Fruit fly (Drosophila melanogaster): ENCODE results near the gene Nedd4.

Nedd4 gene

dm6 chr3L:17538250-17538649 lies 8.4 kb downstream of the Nedd4 start:
- TF ChIP-seq Myb (GFP tag; optimal IDR thresholded peaks at IDR 0.05) (no peak), CG7963 (GFP tag; IDR thresholded peaks at IDR 0.05; ENCODE audit: partially characterized antibody) (no peak), CG14860 (GFP tag; IDR thresholded peaks at IDR 0.05; ENCODE audit: partially characterized antibody) (no peak), chn (GFP tag; optimal IDR thresholded peaks at IDR 0.05) (no peak), CG18011 (GFP tag; optimal IDR thresholded peaks at IDR 0.05) (no peak), bab2 (GFP tag; optimal IDR thresholded peaks at IDR 0.05) (no peak), CG7372 (GFP tag; IDR thresholded peaks at IDR 0.05) (peak; percentile 93)

- TF ChIP-seq Dip2 (GFP tag; IDR thresholded peaks at IDR 0.05) (no peak), CG13287 (GFP tag; IDR thresholded peaks at IDR 0.05; ENCODE audit: partially characterized antibody) (no peak), ftz-f1 (GFP tag; optimal IDR thresholded peaks at IDR 0.05) (no peak), lab (GFP tag; optimal IDR thresholded peaks at IDR 0.05) (peak; percentile 81), CG34376 (GFP tag; optimal IDR thresholded peaks at IDR 0.05) (peak; percentile 88), hkb (optimal IDR thresholded peaks at IDR 0.05) (no peak), hkb (GFP tag; IDR thresholded peaks at IDR 0.05) (0 out of 2 replicates have a peak, but pooled peaks have one; percentile 17), HHEX (GFP tag; optimal IDR thresholded peaks at IDR 0.05) (peak; percentile 26), Ssrp (tag; optimal IDR thresholded peaks at IDR 0.05) (no peak), CG15011 (GFP tag; optimal IDR thresholded peaks at IDR 0.05) (peak; percentile 2), CG10543 (GFP tag; optimal IDR thresholded peaks at IDR 0.05) (peak; percentile 46), CG4282 (GFP tag; optimal IDR thresholded peaks at IDR 0.05) (no peak), CG9609 (GFP tag; optimal IDR thresholded peaks at IDR 0.05) (no peak), chn (GFP tag; optimal IDR thresholded peaks at IDR 0.05) (no peak), CG14860 (GFP tag; IDR thresholded peaks at IDR 0.05; ENCODE audit: partially characterized antibody) (no peak), CG12659 (GFP tag; optimal IDR thresholded peaks at IDR 0.05) (peak; percentile 24), HmgZ (tag; optimal IDR thresholded peaks at IDR 0.05) (peak; percentile 32), CG6813 (GFP tag; optimal IDR thresholded peaks at IDR 0.05) (peak; percentile 43), zen (tag; optimal IDR thresholded peaks at IDR 0.05) (no peak), lmd (GFP tag; IDR thresholded peaks at IDR 0.05) (no peak), YL-1 (GFP tag; optimal IDR thresholded peaks at IDR 0.05) (no peak), CG13424 (tag; optimal IDR thresholded peaks at IDR 0.05) (peak; percentile 9), btn (GFP tag; optimal IDR thresholded peaks at IDR 0.05) (no peak), Fer1 (GFP tag; optimal IDR thresholded peaks at IDR 0.05) (peak; percentile 77), sug (tag; optimal IDR thresholded peaks at IDR 0.05) (peak; percentile 59), ERR (GFP tag; optimal IDR thresholded peaks at IDR 0.05) (no peak), odd (GFP tag; optimal IDR thresholded peaks at IDR 0.05) (peak; percentile 30), Ptx1 (GFP tag; IDR thresholded peaks at IDR 0.05) (no peak), az2 (GFP tag; optimal IDR thresholded peaks at IDR 0.05) (no peak), Neu2 (GFP tag; optimal IDR thresholded peaks at IDR 0.05; ENCODE audit: borderline replicate concordance) (no peak), CG9817 (tag; optimal IDR thresholded peaks at IDR 0.05) (no peak), eve (GFP tag; optimal IDR thresholded peaks at IDR 0.05) (no peak), B-H2 (GFP tag; optimal IDR thresholded peaks at IDR 0.05) (peak; percentile 50), Blimp-1 (GFP tag; optimal IDR thresholded peaks at IDR 0.05) (no peak), Dll (GFP tag; IDR thresholded peaks at IDR 0.05; ENCODE audit: partially characterized antibody) (no peak), oc (tag; optimal IDR thresholded peaks at IDR 0.05) (no peak), E2f2 (GFP tag; IDR thresholded peaks at IDR 0.05) (no peak), exex (tag; optimal IDR thresholded peaks at IDR 0.05) (peak; percentile 88), Atf3 (GFP tag; optimal IDR thresholded peaks at IDR 0.05) (no peak), grn (GFP tag; optimal IDR thresholded peaks at IDR 0.05) (peak; percentile 62), mirr (GFP tag; optimal IDR thresholded peaks at IDR 0.05) (peak; percentile 66), CG3281 (GFP tag; optimal IDR thresholded peaks at IDR 0.05) (peak; percentile 47), BtbVII (GFP tag; optimal IDR thresholded peaks at IDR 0.05) (peak; percentile 65), caup (GFP tag; optimal IDR thresholded peaks at IDR 0.05; ENCODE audit: severe bottlenecking) (peak; percentile 50)
Observed at dm6 chr3L:17538907-17539306, 9.0 kb downstream of the Nedd4 start.
